Worm (Caenorhabditis elegans) whole organism, young adult: Measurements from ENCODE around the gene daf-5.
A peak's percentile ranks its signal among the peaks of the same experiment; 100 is the strongest.

Experiments used
- B0019.2 ChIP-seq: fragments of 200-800 bp; sonication (Bioruptor generic); conservative IDR thresholded peaks from 2 replicates; pipeline ENCODE4 v1.3.6; 2022; ENCODE audit warnings: missing genetic modification reagents, missing genetic modification characterization, missing compliant biosample characterization
- C06A6.2 ChIP-seq: fragments of 200-800 bp; sonication (Bioruptor generic); conservative IDR thresholded peaks from 2 replicates; pipeline ENCODE4 v1.3.6; 2022; ENCODE audit warnings: missing genetic modification characterization, missing compliant biosample characterization
- F22D6.2 ChIP-seq: sonication (generic microtip); optimal IDR thresholded peaks from 2 replicates; lab custom pipeline; 2016; ENCODE audit warnings: mild to moderate bottlenecking, missing genetic modification characterization, missing compliant biosample characterization
- F37B4.10 ChIP-seq: fragments of 200-800 bp; sonication (Bioruptor generic); IDR thresholded peaks from 2 replicates; pipeline ENCODE4 v1.3.6; 2022; ENCODE audit warnings: missing genetic modification characterization, missing compliant biosample characterization
- F57A8.1 ChIP-seq: fragments of 200-800 bp; sonication (Bioruptor generic); optimal IDR thresholded peaks from 2 replicates; lab custom pipeline; 2018; ENCODE audit warnings: mild to moderate bottlenecking, missing genetic modification characterization, moderate library complexity, missing compliant biosample characterization
- K11D2.4 ChIP-seq: fragments of 200-800 bp; sonication (Bioruptor generic); IDR thresholded peaks from 2 replicates; pipeline ENCODE4 v1.3.6; 2022; ENCODE audit warnings: missing genetic modification reagents, missing genetic modification characterization, missing compliant biosample characterization
- T26A5.8 ChIP-seq: sonication (generic microtip); optimal IDR thresholded peaks from 2 replicates; lab custom pipeline; 2016; ENCODE audit warnings: missing genetic modification characterization, missing compliant biosample characterization
- Y56A3A.18 ChIP-seq: fragments of 200-800 bp; sonication (Bioruptor generic); IDR thresholded peaks from 2 replicates; pipeline ENCODE4 v1.3.6; 2022; ENCODE audit warnings: missing genetic modification reagents, missing genetic modification characterization, missing compliant biosample characterization
- Y79H2A.3 ChIP-seq: fragments of 200-800 bp; sonication (Bioruptor generic); conservative IDR thresholded peaks from 2 replicates; pipeline ENCODE4 v1.3.6; 2022; ENCODE audit warnings: missing genetic modification reagents, missing genetic modification characterization, missing compliant biosample characterization
- Y95B8A.8 ChIP-seq: fragments of 200-800 bp; sonication (Bioruptor generic); IDR thresholded peaks from 2 replicates; pipeline ENCODE4 v1.3.6; 2022; ENCODE audit warnings: missing genetic modification reagents, missing genetic modification characterization, missing compliant biosample characterization
- akir-1 ChIP-seq: fragments of 200-800 bp; sonication (Bioruptor generic); optimal IDR thresholded peaks from 2 replicates; lab custom pipeline; 2018; ENCODE audit warnings: mild to moderate bottlenecking, missing genetic modification characterization, moderate library complexity, missing compliant biosample characterization
- aptf-2 ChIP-seq: fragments of 200-800 bp; sonication (Bioruptor generic); conservative IDR thresholded peaks from 2 replicates; pipeline ENCODE4 v1.3.6; 2022; ENCODE audit warnings: missing genetic modification reagents, missing genetic modification characterization, missing compliant biosample characterization
- attf-5 ChIP-seq: fragments of 200-800 bp; sonication (Bioruptor generic); optimal IDR thresholded peaks from 2 replicates; lab custom pipeline; 2018; ENCODE audit warnings: mild to moderate bottlenecking, missing genetic modification characterization, missing compliant biosample characterization
- ceh-100 ChIP-seq: fragments of 200-800 bp; sonication (Bioruptor generic); IDR thresholded peaks from 2 replicates; pipeline ENCODE4 v1.3.6; 2022; ENCODE audit warnings: missing genetic modification reagents, missing genetic modification characterization, missing compliant biosample characterization
- ceh-58 ChIP-seq: fragments of 200-800 bp; sonication (Bioruptor generic); IDR thresholded peaks from 2 replicates; pipeline ENCODE4 v1.3.6; 2022; ENCODE audit warnings: missing genetic modification characterization, missing compliant biosample characterization
- chd-7 ChIP-seq: sonication (generic microtip); optimal IDR thresholded peaks from 2 replicates; lab custom pipeline; 2016; ENCODE audit warnings: mild to moderate bottlenecking, missing genetic modification characterization, moderate library complexity, missing compliant biosample characterization
- die-1 ChIP-seq: sonication (generic microtip); optimal IDR thresholded peaks from 2 replicates; lab custom pipeline; 2016; ENCODE audit warnings: missing genotype, mild to moderate bottlenecking, missing genetic modification characterization, missing compliant biosample characterization
- dox-1 ChIP-seq: fragments of 200-800 bp; sonication (Bioruptor generic); IDR thresholded peaks from 2 replicates; pipeline ENCODE4 v1.3.6; 2022; ENCODE audit warnings: missing genetic modification reagents, missing genetic modification characterization, missing compliant biosample characterization
- egl-44 ChIP-seq: fragments of 200-800 bp; sonication (Bioruptor generic); IDR thresholded peaks from 2 replicates; pipeline ENCODE4 v1.3.6; 2022; ENCODE audit warnings: missing genetic modification reagents, missing genetic modification characterization, missing compliant biosample characterization
- egrh-3 ChIP-seq: fragments of 200-800 bp; sonication (Bioruptor generic); IDR thresholded peaks from 2 replicates; pipeline ENCODE4 v1.3.6; 2022; ENCODE audit warnings: missing genetic modification reagents, missing genetic modification characterization, missing compliant biosample characterization
- ekl-4 ChIP-seq: fragments of 200-800 bp; sonication (Bioruptor generic); IDR thresholded peaks from 2 replicates; pipeline ENCODE4 v1.3.6; 2022; ENCODE audit warnings: missing genetic modification reagents, missing genetic modification characterization, missing compliant biosample characterization
- hlh-12 ChIP-seq: sonication (generic microtip); optimal IDR thresholded peaks from 2 replicates; lab custom pipeline; 2016; ENCODE audit warnings: missing genetic modification characterization, missing compliant biosample characterization
- hmg-1.2 ChIP-seq: fragments of 200-800 bp; sonication (Bioruptor generic); IDR thresholded peaks from 2 replicates; pipeline ENCODE4 v1.3.6; 2022; ENCODE audit warnings: missing genetic modification reagents, missing genetic modification characterization, missing compliant biosample characterization
- hsf-1 ChIP-seq: fragments of 200-800 bp; sonication (Bioruptor generic); IDR thresholded peaks from 2 replicates; pipeline ENCODE4 v1.3.6; 2022; ENCODE audit warnings: missing genetic modification reagents, missing genetic modification characterization, missing compliant biosample characterization
- lin-26 ChIP-seq: fragments of 200-800 bp; sonication (Bioruptor generic); IDR thresholded peaks from 2 replicates; pipeline ENCODE4 v1.3.6; 2022; ENCODE audit warnings: missing genetic modification reagents, missing genetic modification characterization, missing compliant biosample characterization
- lin-40 ChIP-seq: sonication (generic microtip); optimal IDR thresholded peaks from 2 replicates; lab custom pipeline; 2016; ENCODE audit warnings: missing genetic modification characterization, mild to moderate bottlenecking, missing compliant biosample characterization, missing genotype, missing genetic modification reagents
- lin-54 ChIP-seq: fragments of 200-800 bp; sonication (Bioruptor generic); optimal IDR thresholded peaks from 2 replicates; lab custom pipeline; 2018; ENCODE audit warnings: mild to moderate bottlenecking, missing genetic modification characterization, missing compliant biosample characterization
- lir-1 ChIP-seq: fragments of 200-800 bp; sonication (Bioruptor generic); conservative IDR thresholded peaks from 2 replicates; pipeline ENCODE4 v1.3.6; 2022; ENCODE audit warnings: missing genetic modification reagents, missing genetic modification characterization, missing compliant biosample characterization
- mcd-1 ChIP-seq: fragments of 200-800 bp; sonication (Bioruptor generic); IDR thresholded peaks from 2 replicates; pipeline ENCODE4 v1.3.6; 2022; ENCODE audit warnings: missing genetic modification reagents, missing genetic modification characterization, missing compliant biosample characterization
- mxl-1 ChIP-seq: sonication (generic microtip); optimal IDR thresholded peaks from 2 replicates; lab custom pipeline; 2016; ENCODE audit warnings: missing genetic modification characterization, missing compliant biosample characterization
- nhr-80 ChIP-seq: sonication (generic microtip); optimal IDR thresholded peaks from 2 replicates; lab custom pipeline; 2016; ENCODE audit warnings: missing genetic modification characterization, missing compliant biosample characterization
- pbrm-1 ChIP-seq: fragments of 200-800 bp; sonication (Bioruptor generic); IDR thresholded peaks from 2 replicates; pipeline ENCODE4 v1.3.6; 2022; ENCODE audit warnings: missing genetic modification reagents, missing genetic modification characterization, missing compliant biosample characterization
- pha-4 ChIP-seq: fragments of 150-350 bp; sonication (generic microtip); optimal IDR thresholded peaks from 2 replicates; lab custom pipeline; 2014; ENCODE audit warnings: missing biosample characterization, missing genetic modification reagents, missing genetic modification characterization
- snpc-1.3 ChIP-seq: sonication (generic microtip); optimal IDR thresholded peaks from 2 replicates; lab custom pipeline; 2017; ENCODE audit warnings: missing genetic modification characterization, mild to moderate bottlenecking, missing compliant biosample characterization, antibody characterized with exemption, moderate library complexity, missing genotype, missing genetic modification reagents; ENCODE audit not compliant: insufficient read depth
- snpc-4 ChIP-seq, 5 experiments: fragments of 150-350 bp in 1 of 5; sonication (generic microtip) in 4 of 5; optimal IDR thresholded peaks; 2 replicates each; lab custom pipeline; 2014 to 2018; ENCODE audit warnings: missing genetic modification characterization in 5 of 5, missing biosample characterization in 3 of 5, antibody characterized with exemption in 2 of 5, mild to moderate bottlenecking in 2 of 5, missing compliant biosample characterization in 2 of 5, missing genotype in 2 of 5, moderate library complexity in 2 of 5, missing genetic modification reagents in 1 of 5
- somi-1 ChIP-seq: fragments of 200-800 bp; sonication (Bioruptor generic); optimal IDR thresholded peaks from 2 replicates; lab custom pipeline; 2018; ENCODE audit warnings: mild to moderate bottlenecking, missing genetic modification characterization, missing compliant biosample characterization
- tlf-1 ChIP-seq: fragments of 200-800 bp; sonication (Bioruptor generic); optimal IDR thresholded peaks from 2 replicates; lab custom pipeline; 2018; ENCODE audit warnings: mild to moderate bottlenecking, missing genetic modification characterization, missing compliant biosample characterization
- unc-62 ChIP-seq: fragments of 150-350 bp; optimal IDR thresholded peaks from 2 replicates; lab custom pipeline; 2014; ENCODE audit warnings: missing biosample characterization, missing genetic modification reagents, missing genetic modification characterization
- zfh-2 ChIP-seq: fragments of 200-800 bp; sonication (Bioruptor generic); conservative IDR thresholded peaks from 2 replicates; pipeline ENCODE4 v1.3.6; 2022; ENCODE audit warnings: missing genetic modification reagents, missing genetic modification characterization, missing compliant biosample characterization
- zim-3 ChIP-seq: sonication (generic microtip); optimal IDR thresholded peaks from 2 replicates; lab custom pipeline; 2017; ENCODE audit warnings: mild to moderate bottlenecking, missing genetic modification characterization, moderate library complexity, missing compliant biosample characterization
- ztf-26 ChIP-seq: sonication (generic microtip); optimal IDR thresholded peaks from 2 replicates; lab custom pipeline; 2017; ENCODE audit warnings: missing genetic modification characterization, missing compliant biosample characterization

The daf-5 gene

ce11 chrII:14050506-14050905, 1.6 kb downstream of the daf-5 start (continued):
- TF ChIP-seq attf-5 (GFP tag; lab: Kevin White, UChicago), result peak; percentile 85
- TF ChIP-seq die-1 (tag; lab: Kevin White, UChicago), result peak; percentile 37
- TF ChIP-seq Y95B8A.8 (GFP tag; lab: Robert Waterston, UW), result no peak
- TF ChIP-seq lin-54 (GFP tag; lab: Kevin White, UChicago), result peak; percentile 25
- 0 out of 2 replicates have a peak, but pooled peaks have one; percentile 33 for TF ChIP-seq C06A6.2 (GFP tag; lab: Robert Waterston, UW)
- peak; percentile 90 for TF ChIP-seq mcd-1 (GFP tag; lab: Robert Waterston, UW)
- no peak for TF ChIP-seq F22D6.2 (tag; lab: Kevin White, UChicago)
- peak; percentile 81 for TF ChIP-seq pha-4 (tag; lab: Kevin White, UChicago)
- no peak for TF ChIP-seq hsf-1 (GFP tag; lab: Robert Waterston, UW)
- TF ChIP-seq egl-44 (GFP tag; lab: Robert Waterston, UW), result 0 out of 2 replicates have a peak, but pooled peaks have one; percentile 63
- 0 out of 2 replicates have a peak, but pooled peaks have one; percentile 36 for TF ChIP-seq aptf-2
- TF ChIP-seq pbrm-1 (GFP tag; lab: Robert Waterston, UW), result 0 out of 2 replicates have a peak, but pooled peaks have one; percentile 39
- peak; percentile 75 for TF ChIP-seq somi-1 (GFP tag; lab: Kevin White, UChicago)
- TF ChIP-seq Y79H2A.3, result no peak
- peak; percentile 9 for TF ChIP-seq unc-62
- 0 out of 2 replicates have a peak, but pooled peaks have one; percentile 21 for TF ChIP-seq ceh-100
- TF ChIP-seq hlh-12 (tag; lab: Kevin White, UChicago), result no peak
- peak; percentile 60 for TF ChIP-seq ztf-26 (tag; lab: Kevin White, UChicago)
- TF ChIP-seq, all 124 proteins: peak for 37

ce11 chrII:14049097-14049496, 3.0 kb downstream of the daf-5 start:
- TF ChIP-seq snpc-4 (GFP tag; optimal IDR thresholded peaks at IDR 0.05; lab: Kevin White, UChicago) (no peak), snpc-4 (tag; optimal IDR thresholded peaks at IDR 0.05; lab: Kevin White, UChicago) (peak in 2 of 4 experiments; percentile 7 to 30), lin-40 (tag; lab: Kevin White, UChicago) (peak; percentile 1), mcd-1 (GFP tag; lab: Robert Waterston, UW) (peak; percentile 27; the same call in 1 of the 2 replicates), egrh-3 (GFP tag; lab: Robert Waterston, UW) (peak; percentile 48; the same call in 1 of the 2 replicates), dox-1 (GFP tag; lab: Robert Waterston, UW) (peak; percentile 62), nhr-80 (tag; lab: Kevin White, UChicago) (peak; percentile 87), snpc-1.3 (tag; lab: Kevin White, UChicago) (no peak), T26A5.8 (no peak), tlf-1 (GFP tag; lab: Kevin White, UChicago) (no peak)

DNA sequence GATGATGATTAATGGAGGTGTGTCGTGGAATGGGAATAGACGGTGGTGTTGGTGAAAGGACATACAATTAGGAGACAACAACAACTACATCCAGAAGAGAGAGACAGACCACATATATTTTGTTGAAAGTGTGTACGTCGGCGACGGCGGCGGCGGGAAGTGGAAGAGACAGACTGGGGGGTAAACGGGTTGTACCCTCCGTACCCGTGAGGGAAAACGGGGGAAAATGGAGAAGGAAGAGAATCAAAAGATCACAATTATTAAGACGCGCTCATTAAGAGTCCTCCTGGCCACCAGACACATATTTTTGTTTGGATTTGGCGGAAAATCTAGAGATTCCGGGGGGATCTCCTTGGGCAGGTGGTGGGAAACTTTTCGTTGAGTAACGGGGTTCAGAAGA, 5.6 kb downstream of the daf-5 start:
- TF ChIP-seq F37B4.10 (GFP tag; lab: Robert Waterston, UW), result no peak
- TF ChIP-seq zfh-2, result 0 out of 2 replicates have a peak, but pooled peaks have one; percentile 40

ce11 chrII:14045934-14046470, 6.1 kb downstream of the daf-5 start:
- TF ChIP-seq hmg-1.2 (GFP tag; lab: Robert Waterston, UW), result no peak
- no peak for TF ChIP-seq zim-3
- no peak for TF ChIP-seq snpc-4 (GFP tag; optimal IDR thresholded peaks at IDR 0.05; lab: Kevin White, UChicago)
- TF ChIP-seq snpc-4 (tag; optimal IDR thresholded peaks at IDR 0.05; lab: Kevin White, UChicago), result no peak
- no peak for TF ChIP-seq lir-1

ce11 chrII:14045235-14045634, 6.9 kb downstream of the daf-5 start:
- TF ChIP-seq lin-26 (GFP tag; lab: Robert Waterston, UW) (no peak), B0019.2 (GFP tag; lab: Robert Waterston, UW) (no peak), F22D6.2 (tag; lab: Kevin White, UChicago) (no peak), somi-1 (GFP tag; lab: Kevin White, UChicago) (no peak), ekl-4 (no peak), K11D2.4 (GFP tag; lab: Robert Waterston, UW) (no peak), F57A8.1 (GFP tag; lab: Kevin White, UChicago) (no peak), Y56A3A.18 (GFP tag; lab: Robert Waterston, UW) (no peak), ceh-58 (no peak), mxl-1 (tag; lab: Kevin White, UChicago) (no peak), mcd-1 (GFP tag; lab: Robert Waterston, UW) (no peak), chd-7 (tag; lab: Kevin White, UChicago) (no peak), akir-1 (GFP tag; lab: Kevin White, UChicago) (no peak), lin-40 (tag; lab: Kevin White, UChicago) (no peak)
